6 fruit fly cellular contexts compared by ENCODE assay signal in the genomic region with DNA sequence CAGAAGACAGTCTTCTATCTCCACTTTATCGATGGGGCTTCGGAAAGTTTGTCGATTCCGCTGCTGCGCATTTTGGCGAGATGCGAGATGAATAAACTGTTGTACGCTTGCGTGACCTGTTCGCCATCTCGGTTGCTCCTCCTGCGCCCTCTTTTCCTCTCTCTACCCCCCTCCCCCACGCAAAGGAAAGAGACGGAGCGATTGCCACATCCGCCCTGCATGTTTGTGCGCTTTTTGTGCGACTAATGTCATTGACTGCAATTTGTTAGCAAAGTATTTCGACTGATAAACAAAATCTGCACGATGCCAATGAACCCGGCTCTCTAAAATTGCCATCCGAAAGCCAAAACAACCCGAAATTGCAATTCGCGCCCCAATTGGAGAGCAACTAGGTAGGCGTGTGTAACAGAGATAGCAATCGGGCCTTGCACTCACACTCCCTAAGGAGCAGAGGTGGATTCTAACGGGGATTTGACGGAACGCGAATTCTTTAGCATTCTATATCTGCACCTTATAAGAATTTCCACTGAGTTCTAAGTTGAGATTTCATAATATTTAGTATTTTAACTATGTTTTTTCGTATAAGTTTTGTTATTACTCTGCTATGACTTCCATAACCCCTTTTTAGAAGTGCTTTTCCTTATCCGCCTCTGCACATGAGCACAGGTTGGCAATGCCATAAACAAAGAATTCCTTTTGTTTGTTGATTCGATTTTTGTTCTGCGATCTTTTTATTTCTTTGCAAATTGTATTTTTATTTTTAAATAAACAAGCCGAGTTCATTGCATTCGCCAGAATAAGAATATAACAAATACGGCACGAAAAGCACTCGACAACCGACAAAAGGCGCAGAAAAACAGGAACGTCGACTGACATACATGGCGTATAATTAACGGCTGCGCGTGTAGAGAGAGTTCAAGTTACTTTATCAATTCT.
A peak's percentile ranks its signal among the peaks of the same experiment; 100 is the strongest.
TF ChIP-seq lines count a peak whose summit lies in the region.

A gene (plus strand): TSS at position 886 of the 936 bp plus-strand sequence.

- no peak for TF ChIP-seq CTCF in whole organism, embryonic (GFP tag; optimal IDR thresholded peaks at IDR 0.05; lab: Kevin White, UChicago)

TF ChIP-seq in whole organism, 6 proteins besides CTCF, POLR2A, EP300 and RAD21:
- TF ChIP-seq usp (GFP tag; optimal IDR thresholded peaks at IDR 0.05; lab: Kevin White, UChicago) (no peak), pan (optimal IDR thresholded peaks at IDR 0.05; lab: Kevin White, UChicago) (no peak), EcR (GFP tag; optimal IDR thresholded peaks at IDR 0.05; lab: Kevin White, UChicago) (peak; percentile 66 to 92), psq (optimal IDR thresholded peaks at IDR 0.05; lab: Kevin White, UChicago) (no peak), CG8478 (optimal IDR thresholded peaks at IDR 0.05; lab: Kevin White, UChicago) (peak; percentile 57), Dll (optimal IDR thresholded peaks at IDR 0.05; lab: Kevin White, UChicago) (peak; percentile 24)
TF ChIP-seq in whole organism: peak in this region for 3.

TF ChIP-seq in whole organism, adult, 20 proteins besides CTCF, POLR2A, EP300 and RAD21:
- peak; percentile 32 for TF ChIP-seq CG11617 (GFP tag; optimal IDR thresholded peaks at IDR 0.05; lab: Kevin White, UChicago)
- no peak for TF ChIP-seq CG5204 (GFP tag; optimal IDR thresholded peaks at IDR 0.05; lab: Kevin White, UChicago)
- TF ChIP-seq Crg-1 (GFP tag; optimal IDR thresholded peaks at IDR 0.05; lab: Kevin White, UChicago): no peak
- no peak for TF ChIP-seq CG7101 (tag; optimal IDR thresholded peaks at IDR 0.05; lab: Kevin White, UChicago)

TF ChIP-seq in whole organism, embryonic, 481 proteins besides CTCF, POLR2A, EP300 and RAD21:
- TF ChIP-seq nom (GFP tag; optimal IDR thresholded peaks at IDR 0.05; lab: Kevin White, UChicago) (peak; percentile 91), CG18476 (GFP tag; optimal IDR thresholded peaks at IDR 0.05; lab: Kevin White, UChicago) (no peak), Ets65A (GFP tag; lab: Kevin White, UChicago) (peak; percentile 29), vvl (GFP tag; IDR thresholded peaks at IDR 0.05; lab: Robert Waterston, UW) (no peak), Hsf (GFP tag; optimal IDR thresholded peaks at IDR 0.05; lab: Kevin White, UChicago) (no peak), Rx (GFP tag; IDR thresholded peaks at IDR 0.05; lab: Robert Waterston, UW) (no peak), corto (GFP tag; optimal IDR thresholded peaks at IDR 0.05; lab: Kevin White, UChicago) (peak; percentile 99), Drgx (GFP tag; IDR thresholded peaks at IDR 0.05; lab: Robert Waterston, UW) (peak; percentile 61; the same call in 1 of the 2 replicates), sens (GFP tag; lab: Kevin White, UChicago) (peak; percentile 22), lbe (GFP tag; optimal IDR thresholded peaks at IDR 0.05; lab: Kevin White, UChicago) (peak; percentile 99), CG1832 (GFP tag; optimal IDR thresholded peaks at IDR 0.05; lab: Kevin White, UChicago) (peak; percentile 24), bsh (GFP tag; optimal IDR thresholded peaks at IDR 0.05; lab: Kevin White, UChicago) (peak in 1 of 2 experiments; percentile 69), chm (GFP tag; IDR thresholded peaks at IDR 0.05; lab: Robert Waterston, UW) (no peak), Mrtf (GFP tag; IDR thresholded peaks at IDR 0.05; lab: Robert Waterston, UW) (no peak)

TF ChIP-seq in whole organism, prepupa, 60 proteins besides CTCF, POLR2A, EP300 and RAD21 (continues in another document):
- TF ChIP-seq OdsH (GFP tag; optimal IDR thresholded peaks at IDR 0.05; lab: Kevin White, UChicago): peak; percentile 95
- peak; percentile 95 for TF ChIP-seq cyc (GFP tag; optimal IDR thresholded peaks at IDR 0.05; lab: Kevin White, UChicago)
- peak; percentile 96 for TF ChIP-seq Ets21C (GFP tag; optimal IDR thresholded peaks at IDR 0.05; lab: Kevin White, UChicago)
- peak; percentile 86 for TF ChIP-seq CG3919 (GFP tag; optimal IDR thresholded peaks at IDR 0.05; lab: Kevin White, UChicago)
- peak; percentile 81 for TF ChIP-seq spab (GFP tag; optimal IDR thresholded peaks at IDR 0.05; lab: Kevin White, UChicago)
- peak; percentile 52 for TF ChIP-seq fd85E (GFP tag; optimal IDR thresholded peaks at IDR 0.05; lab: Kevin White, UChicago)
- TF ChIP-seq Eip78C (GFP tag; lab: Kevin White, UChicago): peak; percentile 98
- TF ChIP-seq CG6792 (GFP tag; optimal IDR thresholded peaks at IDR 0.05; lab: Kevin White, UChicago): peak; percentile 95
- TF ChIP-seq CG7368 (GFP tag; optimal IDR thresholded peaks at IDR 0.05; lab: Kevin White, UChicago): peak; percentile 65
- TF ChIP-seq CG10669 (GFP tag; optimal IDR thresholded peaks at IDR 0.05; lab: Kevin White, UChicago): peak; percentile 87
- TF ChIP-seq CG3032 (tag; optimal IDR thresholded peaks at IDR 0.05; lab: Kevin White, UChicago): peak; percentile 89
- peak; percentile 69 for TF ChIP-seq CG4318 (GFP tag; optimal IDR thresholded peaks at IDR 0.05; lab: Kevin White, UChicago)
- TF ChIP-seq CG8119 (GFP tag; IDR thresholded peaks at IDR 0.05; lab: Robert Waterston, UW): peak; percentile 87
- peak; percentile 94 for TF ChIP-seq pdm3 (GFP tag; optimal IDR thresholded peaks at IDR 0.05; lab: Kevin White, UChicago)
- peak; percentile 99 for TF ChIP-seq Smox (GFP tag; optimal IDR thresholded peaks at IDR 0.05; lab: Kevin White, UChicago)
- TF ChIP-seq dsx (GFP tag; optimal IDR thresholded peaks at IDR 0.05; lab: Kevin White, UChicago; ENCODE audit: poor library complexity, severe bottlenecking): peak; percentile 86
- peak; percentile 98 for TF ChIP-seq Met (GFP tag; optimal IDR thresholded peaks at IDR 0.05; lab: Kevin White, UChicago)
- TF ChIP-seq net (GFP tag; optimal IDR thresholded peaks at IDR 0.05; lab: Kevin White, UChicago): peak; percentile 90
- peak; percentile 42 for TF ChIP-seq CG16779 (tag; optimal IDR thresholded peaks at IDR 0.05; lab: Kevin White, UChicago)

TF ChIP-seq in whole organism, pupa, 21 proteins besides CTCF, POLR2A, EP300 and RAD21 (continues in another document):
- peak; percentile 83; the same call in 2 of the 3 replicates for TF ChIP-seq fd96Ca (GFP tag; IDR thresholded peaks at IDR 0.05; lab: Robert Waterston, UW)
- peak; percentile 92 for TF ChIP-seq CG34367 (tag; optimal IDR thresholded peaks at IDR 0.05; lab: Kevin White, UChicago)
- TF ChIP-seq CG17806 (tag; optimal IDR thresholded peaks at IDR 0.05; lab: Kevin White, UChicago): peak; percentile 88
- peak; percentile 97 for TF ChIP-seq Snoo (tag; optimal IDR thresholded peaks at IDR 0.05; lab: Kevin White, UChicago)
- peak; percentile 76 for TF ChIP-seq CG14655 (GFP tag; optimal IDR thresholded peaks at IDR 0.05; lab: Kevin White, UChicago)
- TF ChIP-seq CG32121 (GFP tag; IDR thresholded peaks at IDR 0.05; lab: Robert Waterston, UW): peak; percentile 74; the same call in 1 of the 2 replicates
- TF ChIP-seq CG13204 (GFP tag; optimal IDR thresholded peaks at IDR 0.05; lab: Kevin White, UChicago): peak; percentile 82
- TF ChIP-seq CG9948 (tag; optimal IDR thresholded peaks at IDR 0.05; lab: Kevin White, UChicago): peak; percentile 85
- TF ChIP-seq CG10348 (GFP tag; IDR thresholded peaks at IDR 0.05; lab: Robert Waterston, UW): peak; percentile 64
- TF ChIP-seq EcR (GFP tag; optimal IDR thresholded peaks at IDR 0.05; lab: Kevin White, UChicago): peak; percentile 86
- peak; percentile 77 for TF ChIP-seq CG4496 (GFP tag; IDR thresholded peaks at IDR 0.05; lab: Robert Waterston, UW)
- TF ChIP-seq D1 (tag; optimal IDR thresholded peaks at IDR 0.05; lab: Kevin White, UChicago): peak; percentile 43
- peak; percentile 82 for TF ChIP-seq Pif1A (GFP tag; optimal IDR thresholded peaks at IDR 0.05; lab: Kevin White, UChicago)
- TF ChIP-seq Ets98B (GFP tag; IDR thresholded peaks at IDR 0.05; lab: Robert Waterston, UW): peak; percentile 81
- peak; percentile 90 for TF ChIP-seq gl (tag; optimal IDR thresholded peaks at IDR 0.05; lab: Kevin White, UChicago)
- TF ChIP-seq CG8159 (tag; optimal IDR thresholded peaks at IDR 0.05; lab: Kevin White, UChicago): peak; percentile 92
- peak; percentile 27; the same call in 1 of the 2 replicates for TF ChIP-seq CG12605 (GFP tag; IDR thresholded peaks at IDR 0.05; lab: Robert Waterston, UW)
- peak; percentile 56 for TF ChIP-seq CG8301 (tag; optimal IDR thresholded peaks at IDR 0.05; lab: Kevin White, UChicago)
- peak; percentile 76 for TF ChIP-seq Pif1B (GFP tag; optimal IDR thresholded peaks at IDR 0.05; lab: Kevin White, UChicago)
- TF ChIP-seq rn (GFP tag; IDR thresholded peaks at IDR 0.05; lab: Robert Waterston, UW): peak; percentile 53

TF ChIP-seq in whole organism, wandering third instar larva, 38 proteins besides CTCF, POLR2A, EP300 and RAD21 (continues in another document):
- peak; percentile 97 for TF ChIP-seq tai (GFP tag; optimal IDR thresholded peaks at IDR 0.05; lab: Kevin White, UChicago)
- peak; percentile 99 for TF ChIP-seq ey (GFP tag; optimal IDR thresholded peaks at IDR 0.05; lab: Kevin White, UChicago)
- no peak for TF ChIP-seq usp (GFP tag; optimal IDR thresholded peaks at IDR 0.05; lab: Kevin White, UChicago)
- peak; percentile 94 for TF ChIP-seq CrebA (GFP tag; optimal IDR thresholded peaks at IDR 0.05; lab: Kevin White, UChicago; ENCODE audit: borderline replicate concordance)
- TF ChIP-seq Dfd (GFP tag; optimal IDR thresholded peaks at IDR 0.05; lab: Kevin White, UChicago): peak; percentile 80
- TF ChIP-seq CG32264 (GFP tag; optimal IDR thresholded peaks at IDR 0.05; lab: Kevin White, UChicago): peak; percentile 96
- peak; percentile 100 for TF ChIP-seq rgr (GFP tag; optimal IDR thresholded peaks at IDR 0.05; lab: Kevin White, UChicago)
- no peak for TF ChIP-seq lola (GFP tag; optimal IDR thresholded peaks at IDR 0.05; lab: Kevin White, UChicago)
- peak; percentile 97 for TF ChIP-seq sage (GFP tag; optimal IDR thresholded peaks at IDR 0.05; lab: Kevin White, UChicago)
- TF ChIP-seq foxo (GFP tag; optimal IDR thresholded peaks at IDR 0.05; lab: Kevin White, UChicago): peak; percentile 87 to 99
- TF ChIP-seq psq (GFP tag; optimal IDR thresholded peaks at IDR 0.05; lab: Kevin White, UChicago): peak; percentile 99
- TF ChIP-seq jim (GFP tag; optimal IDR thresholded peaks at IDR 0.05; lab: Kevin White, UChicago): peak; percentile 52
- TF ChIP-seq GATAd (GFP tag; optimal IDR thresholded peaks at IDR 0.05; lab: Kevin White, UChicago): peak; percentile 97
- peak; percentile 97 for TF ChIP-seq Jra (GFP tag; optimal IDR thresholded peaks at IDR 0.05; lab: Kevin White, UChicago)
- TF ChIP-seq dl (GFP tag; optimal IDR thresholded peaks at IDR 0.05; lab: Kevin White, UChicago; ENCODE audit: insufficient read depth in 1 of 2, partially characterized antibody in 2 of 2): no peak
- TF ChIP-seq br (GFP tag; optimal IDR thresholded peaks at IDR 0.05; lab: Kevin White, UChicago): peak; percentile 99
- TF ChIP-seq dsf (GFP tag; optimal IDR thresholded peaks at IDR 0.05; lab: Kevin White, UChicago; ENCODE audit: borderline replicate concordance): peak; percentile 96
- TF ChIP-seq woc (GFP tag; optimal IDR thresholded peaks at IDR 0.05; lab: Kevin White, UChicago): peak; percentile 91
- peak; percentile 98 for TF ChIP-seq dmrt93B (GFP tag; optimal IDR thresholded peaks at IDR 0.05; lab: Kevin White, UChicago)
- peak; percentile 99 for TF ChIP-seq HLH106 (tag; optimal IDR thresholded peaks at IDR 0.05; lab: Kevin White, UChicago)
- no peak for TF ChIP-seq N (GFP tag; optimal IDR thresholded peaks at IDR 0.05; lab: Kevin White, UChicago)
